Fruit fly (Drosophila melanogaster) whole organism, wandering third instar larva: ENCODE data around the gene robo2.

Experiments
- CG32264 ChIP-seq: fragments of 200-800 bp; sonication (Bioruptor generic); optimal IDR thresholded peaks from 2 replicates; lab custom pipeline; 2016; ENCODE audit warnings: missing biosample characterization, missing genetic modification characterization
- Dif ChIP-seq: fragments of 200-275, 200-300 bp; sonication (Bioruptor generic); optimal IDR thresholded peaks from 2 replicates; lab custom pipeline; 2018; ENCODE audit warnings: missing biosample characterization, missing genetic modification characterization; ENCODE audit not compliant: partially characterized antibody
- HLH106 ChIP-seq: fragments of 200-800 bp; optimal IDR thresholded peaks from 3 replicates; lab custom pipeline; 2019; ENCODE audit warnings: missing biosample characterization, mild to moderate bottlenecking, missing genetic modification characterization, moderate library complexity
- Mio ChIP-seq: sonication (Bioruptor generic); optimal IDR thresholded peaks from 2 replicates; lab custom pipeline; 2016; ENCODE audit warnings: missing biosample characterization, missing genetic modification characterization
- Myc ChIP-seq: fragments of >200 bp; optimal IDR thresholded peaks from 2 replicates; lab custom pipeline; 2017
- Sp1 ChIP-seq: fragments of 200-800 bp; sonication (Bioruptor generic); optimal IDR thresholded peaks from 3 replicates; lab custom pipeline; 2019; ENCODE audit warnings: missing biosample characterization, mild to moderate bottlenecking, missing genetic modification characterization, moderate library complexity
- br ChIP-seq: fragments of 200-800 bp; sonication (Bioruptor generic); optimal IDR thresholded peaks from 2 replicates; lab custom pipeline; 2016; ENCODE audit warnings: missing biosample characterization, missing genetic modification characterization
- dl ChIP-seq, 2 experiments: fragments of 175-275, 200-275 bp in 1 of 2; fragments of 200-275 bp in 1 of 2; sonication (Bioruptor generic); optimal IDR thresholded peaks; lab custom pipeline; 2018; ENCODE audit warnings: mild to moderate bottlenecking in 2 of 2, missing biosample characterization in 2 of 2, missing genetic modification characterization in 2 of 2, moderate library complexity in 2 of 2; ENCODE audit not compliant: partially characterized antibody in 2 of 2, insufficient read depth in 1 of 2
- lola ChIP-seq: fragments of >200 bp; optimal IDR thresholded peaks from 2 replicates; lab custom pipeline; 2017; ENCODE audit warnings: missing biosample characterization, missing genetic modification characterization
- pan ChIP-seq: fragments of >200 bp; optimal IDR thresholded peaks from 2 replicates; lab custom pipeline; 2017
- psq ChIP-seq: fragments of 200-800 bp; sonication (Bioruptor generic); optimal IDR thresholded peaks from 3 replicates; lab custom pipeline; 2017; ENCODE audit warnings: missing biosample characterization, mild to moderate bottlenecking, missing genetic modification characterization, moderate library complexity
- tai ChIP-seq: sonication (Bioruptor generic); optimal IDR thresholded peaks from 2 replicates; lab custom pipeline; 2016; ENCODE audit warnings: missing biosample characterization, missing genetic modification characterization

dm6 chr2L:1333828-1334227, 86.4 kb downstream of the robo2 start, which contains the start of gene CG5440:
- no peak for TF ChIP-seq br (GFP tag; lab: Kevin White, UChicago)
- no peak for TF ChIP-seq lola (GFP tag; lab: Kevin White, UChicago)
- no peak for TF ChIP-seq Dif (GFP tag; lab: Kevin White, UChicago)
- TF ChIP-seq dl (GFP tag; optimal IDR thresholded peaks at IDR 0.05; lab: Kevin White, UChicago; ENCODE audit: insufficient read depth in 1 of 2, partially characterized antibody in 2 of 2): no peak
- no peak for TF ChIP-seq HLH106 (tag; lab: Kevin White, UChicago)
- TF ChIP-seq Mio (GFP tag; lab: Kevin White, UChicago): no peak
- no peak for TF ChIP-seq psq
- TF ChIP-seq Myc (lab: Kevin White, UChicago): no peak
- TF ChIP-seq pan: no peak
- TF ChIP-seq CG32264 (GFP tag; lab: Kevin White, UChicago): no peak
- TF ChIP-seq Sp1 (GFP tag; lab: Kevin White, UChicago): no peak
- TF ChIP-seq tai: no peak
